Fruit fly (Drosophila melanogaster): ENCODE data around the gene Eip93F.
A peak's percentile ranks its signal among the peaks of the same experiment; 100 is the strongest.

The Eip93F gene

dm6 chr3R:22053202-22053601 is 104.3 kb downstream of the Eip93F start:
- no peak for TF ChIP-seq Clk (GFP tag; optimal IDR thresholded peaks at IDR 0.05)
- no peak for TF ChIP-seq Crg-1 (GFP tag; optimal IDR thresholded peaks at IDR 0.05)
- no peak for TF ChIP-seq ovo (GFP tag; optimal IDR thresholded peaks at IDR 0.05)
- no peak for TF ChIP-seq bab1 (GFP tag; optimal IDR thresholded peaks at IDR 0.05)
- no peak for TF ChIP-seq CG12768 (GFP tag; optimal IDR thresholded peaks at IDR 0.05)
- no peak for TF ChIP-seq toe (GFP tag; optimal IDR thresholded peaks at IDR 0.05)
- no peak for TF ChIP-seq CG14711 (tag; optimal IDR thresholded peaks at IDR 0.05)
- no peak for TF ChIP-seq Mnt (GFP tag; optimal IDR thresholded peaks at IDR 0.05)
- no peak for TF ChIP-seq cnc (optimal IDR thresholded peaks at IDR 0.05)
- no peak for TF ChIP-seq Hr96 (GFP tag; optimal IDR thresholded peaks at IDR 0.05)
- TF ChIP-seq CG11617 (GFP tag; optimal IDR thresholded peaks at IDR 0.05) = no peak
- TF ChIP-seq tj (GFP tag; optimal IDR thresholded peaks at IDR 0.05) = no peak
- no peak for TF ChIP-seq CG33017 (tag; optimal IDR thresholded peaks at IDR 0.05)
- TF ChIP-seq kay (GFP tag; ENCODE audit: borderline replicate concordance) = no peak
- no peak for TF ChIP-seq CG7101 (tag; optimal IDR thresholded peaks at IDR 0.05)
- no peak for TF ChIP-seq pad (GFP tag; optimal IDR thresholded peaks at IDR 0.05)

- TF ChIP-seq cic (GFP tag; optimal IDR thresholded peaks at IDR 0.05) (no peak), toe (GFP tag; optimal IDR thresholded peaks at IDR 0.05) (no peak), CG12768 (GFP tag; optimal IDR thresholded peaks at IDR 0.05) (no peak), CG14711 (tag; optimal IDR thresholded peaks at IDR 0.05) (no peak), Clk (GFP tag; optimal IDR thresholded peaks at IDR 0.05) (no peak)
Measured at dm6 chr3R:22053740-22054139, 104.8 kb downstream of the Eip93F start.

dm6 chr3R:22057083-22057482 is 108.2 kb downstream of the Eip93F start:
- TF ChIP-seq cic (GFP tag; optimal IDR thresholded peaks at IDR 0.05) = no peak
- peak; percentile 58 for TF ChIP-seq kay (GFP tag; ENCODE audit: borderline replicate concordance)

All from whole organism, adult.